Fruit fly (Drosophila melanogaster): Measurements from ENCODE around the gene Sec61gamma.
A peak's percentile ranks its signal among the peaks of the same experiment; 100 is the strongest.

Sec61gamma gene

DNA sequence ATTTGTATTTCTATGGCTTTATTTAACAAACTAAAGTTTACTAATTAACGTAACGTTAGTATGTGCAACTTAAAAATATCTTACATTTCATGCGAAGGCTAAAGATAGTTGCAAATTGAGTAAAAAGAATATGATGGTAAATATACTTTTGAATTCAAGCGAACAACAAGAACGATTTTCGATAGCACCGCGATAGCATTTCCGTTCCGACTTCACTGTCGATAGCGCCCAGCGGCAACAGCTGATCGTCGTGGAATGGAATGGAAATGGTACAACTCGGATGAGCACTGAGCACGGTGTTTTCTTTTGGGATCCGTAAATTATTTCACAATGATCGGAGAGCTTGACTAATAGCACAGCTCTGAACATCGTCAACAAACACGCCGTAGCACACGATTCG lies 29.7 kb upstream of the Sec61gamma start (continued):
- TF ChIP-seq CG13296 (GFP tag; optimal IDR thresholded peaks at IDR 0.05) (peak; percentile 85), CG15479 (GFP tag; optimal IDR thresholded peaks at IDR 0.05) (no peak), CG30403 (GFP tag; optimal IDR thresholded peaks at IDR 0.05) (no peak), pita (GFP tag; optimal IDR thresholded peaks at IDR 0.05) (no peak), CG10462 (GFP tag; optimal IDR thresholded peaks at IDR 0.05) (no peak), NC2α (GFP tag; optimal IDR thresholded peaks at IDR 0.05) (no peak), HHEX (GFP tag; optimal IDR thresholded peaks at IDR 0.05) (peak; percentile 64), btn (GFP tag; optimal IDR thresholded peaks at IDR 0.05) (peak; percentile 21), Atf-2 (GFP tag; optimal IDR thresholded peaks at IDR 0.05) (no peak), fd64A (GFP tag; optimal IDR thresholded peaks at IDR 0.05) (peak; percentile 53), HmgZ (tag; optimal IDR thresholded peaks at IDR 0.05) (peak; percentile 72), her (GFP tag; optimal IDR thresholded peaks at IDR 0.05) (peak; percentile 17), CG2889 (GFP tag; IDR thresholded peaks at IDR 0.05) (no peak), Xrp1 (GFP tag; IDR thresholded peaks at IDR 0.05) (no peak), crp (GFP tag; optimal IDR thresholded peaks at IDR 0.05) (peak; percentile 28 to 89), ranshi (GFP tag; IDR thresholded peaks at IDR 0.05) (no peak; the same call in 1 of the 2 replicates), Med (GFP tag) (peak; percentile 90), CG11723 (GFP tag; optimal IDR thresholded peaks at IDR 0.05) (peak; percentile 47), ssp (GFP tag; IDR thresholded peaks at IDR 0.05) (no peak), CG14667 (GFP tag; IDR thresholded peaks at IDR 0.05) (no peak), bab2 (GFP tag; optimal IDR thresholded peaks at IDR 0.05) (no peak), D (optimal IDR thresholded peaks at IDR 0.05) (no peak), D (GFP tag; optimal IDR thresholded peaks at IDR 0.05) (peak; percentile 18), CG33557 (GFP tag; optimal IDR thresholded peaks at IDR 0.05) (peak; percentile 58), hkb (optimal IDR thresholded peaks at IDR 0.05) (no peak), hkb (GFP tag; IDR thresholded peaks at IDR 0.05) (peak; percentile 69), CG32767 (GFP tag; IDR thresholded peaks at IDR 0.05) (no peak), ato (GFP tag; IDR thresholded peaks at IDR 0.05; ENCODE audit: partially characterized antibody) (0 out of 2 replicates have a peak, but pooled peaks have one; percentile 38), pum (GFP tag; optimal IDR thresholded peaks at IDR 0.05) (no peak), mam (GFP tag; optimal IDR thresholded peaks at IDR 0.05) (no peak), aop (GFP tag; IDR thresholded peaks at IDR 0.05) (no peak), Fer3 (tag; optimal IDR thresholded peaks at IDR 0.05) (peak; percentile 68), Ssrp (tag; optimal IDR thresholded peaks at IDR 0.05) (no peak), fd96Cb (tag; optimal IDR thresholded peaks at IDR 0.05) (no peak), Pdp1 (GFP tag; optimal IDR thresholded peaks at IDR 0.05) (peak in 1 of 2 experiments; percentile 39), slp2 (GFP tag; optimal IDR thresholded peaks at IDR 0.05) (no peak), CG4424 (GFP tag; optimal IDR thresholded peaks at IDR 0.05) (peak; percentile 21), vfl (GFP tag; optimal IDR thresholded peaks at IDR 0.05) (no peak), CG12071 (GFP tag; optimal IDR thresholded peaks at IDR 0.05) (peak; percentile 82), caup (GFP tag; optimal IDR thresholded peaks at IDR 0.05; ENCODE audit: severe bottlenecking) (peak; percentile 82), bsh (GFP tag; optimal IDR thresholded peaks at IDR 0.05) (peak in 1 of 2 experiments; percentile 28)

DNA sequence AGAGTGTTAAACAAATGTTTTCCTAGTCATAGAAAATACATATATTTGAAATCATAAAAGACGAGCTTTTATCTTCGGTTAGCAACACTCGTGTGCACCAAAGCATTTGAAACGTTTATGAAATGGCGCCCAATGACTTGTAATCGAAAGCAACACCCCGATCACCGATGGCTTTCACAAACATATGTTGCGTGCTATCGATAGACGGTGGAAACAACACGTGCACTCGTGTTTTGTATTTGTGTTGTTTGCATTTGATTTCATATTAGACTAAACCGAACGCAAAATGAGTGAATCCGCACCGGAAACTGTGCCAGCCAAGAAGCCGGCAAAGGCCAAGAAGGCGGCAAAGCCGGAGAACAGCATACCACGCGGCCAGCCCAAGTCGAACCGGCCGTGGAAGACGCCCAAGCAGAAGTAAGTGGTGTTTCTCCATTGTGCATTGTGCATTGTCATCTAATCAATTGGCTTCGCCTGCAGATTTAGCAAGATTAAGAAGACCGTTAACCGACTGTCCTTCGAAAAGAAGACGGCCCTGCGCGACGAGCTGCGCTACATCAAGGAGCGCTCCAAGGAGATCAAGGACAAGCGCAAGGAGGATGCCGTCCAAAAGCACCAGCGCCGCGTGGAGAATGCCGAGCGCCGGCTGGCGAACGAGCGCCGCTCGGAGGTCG lies 27.0 kb upstream of the Sec61gamma start, which contains the start of gene CG14210:
Gene CG14210, plus strand, starts transcription at position 207 of the 674 bp plus-strand sequence.
- TF ChIP-seq Spps (tag; optimal IDR thresholded peaks at IDR 0.05) (no peak), Med (GFP tag) (peak; percentile 7), NC2β (GFP tag; optimal IDR thresholded peaks at IDR 0.05) (no peak), CG32532 (GFP tag; IDR thresholded peaks at IDR 0.05) (no peak), inv (GFP tag; IDR thresholded peaks at IDR 0.05; ENCODE audit: partially characterized antibody) (peak; percentile 48; the same call in 1 of the 2 replicates), CG4707 (GFP tag; optimal IDR thresholded peaks at IDR 0.05) (no peak), hb (GFP tag; IDR thresholded peaks at IDR 0.05; ENCODE audit: partially characterized antibody) (peak; percentile 66; the same call in 1 of the 3 replicates), CG10267 (tag; optimal IDR thresholded peaks at IDR 0.05) (peak; percentile 9), Bgb (GFP tag; IDR thresholded peaks at IDR 0.05; ENCODE audit: partially characterized antibody) (peak; percentile 71), Opbp (GFP tag; IDR thresholded peaks at IDR 0.05; ENCODE audit: partially characterized antibody) (peak; percentile 72; the same call in 2 of the 3 replicates), CG34224 (GFP tag; IDR thresholded peaks at IDR 0.05; ENCODE audit: partially characterized antibody) (peak; percentile 73), caup (GFP tag; optimal IDR thresholded peaks at IDR 0.05; ENCODE audit: severe bottlenecking) (no peak)

All from whole organism, embryonic.